Fruit fly (Drosophila melanogaster) whole organism, prepupa: ENCODE measurements around the gene CG32641.
A peak's percentile ranks its signal among the peaks of the same experiment; 100 is the strongest.

ENCODE experiments used
- Blimp-1 ChIP-seq: fragments of 200-800 bp; sonication (Bioruptor generic); optimal IDR thresholded peaks from 3 replicates; lab custom pipeline; 2017; ENCODE audit warnings: missing biosample characterization, missing genetic modification characterization, mild to moderate bottlenecking, moderate library complexity, missing genetic modification reagents
- CG10631 ChIP-seq: fragments of 200-800 bp; sonication (Bioruptor generic); optimal IDR thresholded peaks from 2 replicates; lab custom pipeline; 2016; ENCODE audit warnings: missing biosample characterization, missing genetic modification characterization
- CG10669 ChIP-seq: fragments of 200-800 bp; sonication (Bioruptor generic); optimal IDR thresholded peaks from 3 replicates; lab custom pipeline; 2018; ENCODE audit warnings: missing biosample characterization, mild to moderate bottlenecking, missing genetic modification characterization, moderate library complexity
- CG11294 ChIP-seq: fragments of 200-800 bp; sonication (Bioruptor generic); IDR thresholded peaks from 2 replicates; pipeline ENCODE4 v1.3.6; 2022; ENCODE audit warnings: missing biosample characterization, missing genetic modification characterization
- CG11762 ChIP-seq: fragments of 200-800 bp; sonication (Bioruptor generic); optimal IDR thresholded peaks from 3 replicates; lab custom pipeline; 2016; ENCODE audit warnings: missing biosample characterization, missing genetic modification characterization; ENCODE audit not compliant: insufficient read depth
- CG11902 ChIP-seq: fragments of 200-800 bp; sonication (Bioruptor generic); optimal IDR thresholded peaks from 3 replicates; lab custom pipeline; 2016; ENCODE audit warnings: missing biosample characterization, missing genetic modification characterization
- CG1621 ChIP-seq: fragments of 200-800 bp; sonication (Bioruptor generic); optimal IDR thresholded peaks from 3 replicates; lab custom pipeline; 2018; ENCODE audit warnings: missing biosample characterization, mild to moderate bottlenecking, missing genetic modification characterization
- CG16779 ChIP-seq: fragments of 200-800 bp; sonication (Bioruptor generic); optimal IDR thresholded peaks from 3 replicates; lab custom pipeline; 2017; ENCODE audit warnings: missing biosample characterization, mild to moderate bottlenecking, missing genetic modification characterization
- CG3032 ChIP-seq: fragments of 200-800 bp; optimal IDR thresholded peaks from 2 replicates; lab custom pipeline; 2019; ENCODE audit warnings: missing biosample characterization, mild to moderate bottlenecking, missing genetic modification characterization, moderate library complexity
- CG31627 ChIP-seq: fragments of 200-800 bp; sonication (Bioruptor generic); optimal IDR thresholded peaks from 3 replicates; lab custom pipeline; 2016; ENCODE audit warnings: missing biosample characterization, missing genetic modification characterization
- CG34406 ChIP-seq: fragments of 200-800 bp; sonication (Bioruptor generic); optimal IDR thresholded peaks from 3 replicates; lab custom pipeline; 2016; ENCODE audit warnings: missing biosample characterization, missing genetic modification characterization
- CG4318 ChIP-seq: fragments of 200-800 bp; sonication (Bioruptor generic); optimal IDR thresholded peaks from 3 replicates; lab custom pipeline; 2017; ENCODE audit warnings: missing biosample characterization, mild to moderate bottlenecking, missing genetic modification characterization
- CG6163 ChIP-seq: fragments of 200-800 bp; sonication (Bioruptor generic); IDR thresholded peaks from 3 replicates; pipeline ENCODE4 v1.3.6; 2022; ENCODE audit warnings: missing biosample characterization, missing genetic modification characterization
- CG6808 ChIP-seq: fragments of 200-800 bp; sonication (Bioruptor generic); optimal IDR thresholded peaks from 3 replicates; lab custom pipeline; 2017; ENCODE audit warnings: missing biosample characterization, missing genetic modification characterization, mild to moderate bottlenecking, moderate library complexity, missing genetic modification reagents
- CG6854 ChIP-seq: fragments of 200-800 bp; sonication (Bioruptor generic); optimal IDR thresholded peaks from 2 replicates; lab custom pipeline; 2017; ENCODE audit warnings: missing biosample characterization, mild to moderate bottlenecking, missing genetic modification characterization
- CG8319 ChIP-seq: fragments of 200-800 bp; sonication (Bioruptor generic); optimal IDR thresholded peaks from 3 replicates; lab custom pipeline; 2016; ENCODE audit warnings: missing biosample characterization, missing genetic modification characterization
- CG8632 ChIP-seq: fragments of 200-800 bp; sonication (Bioruptor generic); optimal IDR thresholded peaks from 3 replicates; lab custom pipeline; 2016; ENCODE audit warnings: missing biosample characterization, missing genetic modification characterization
- CG9139 ChIP-seq: fragments of 200-800 bp; sonication (Bioruptor generic); optimal IDR thresholded peaks from 3 replicates; lab custom pipeline; 2017; ENCODE audit warnings: missing biosample characterization, mild to moderate bottlenecking, missing genetic modification characterization
- Eip75B ChIP-seq: fragments of 200-800 bp; sonication (Bioruptor generic); optimal IDR thresholded peaks from 3 replicates; lab custom pipeline; 2016; ENCODE audit warnings: missing biosample characterization, missing genetic modification characterization
- Eip78C ChIP-seq: fragments of 200-800 bp; sonication (Bioruptor generic); peaks from one replicate; lab custom pipeline; 2016; ENCODE audit warnings: missing biosample characterization, missing genetic modification characterization
- Eip93F ChIP-seq: fragments of 200-800 bp; sonication (Bioruptor generic); optimal IDR thresholded peaks from 2 replicates; lab custom pipeline; 2016; ENCODE audit warnings: missing biosample characterization, mild to moderate bottlenecking, missing genetic modification characterization
- Ets21C ChIP-seq: fragments of 200-800 bp; sonication (Bioruptor generic); optimal IDR thresholded peaks from 3 replicates; lab custom pipeline; 2016; ENCODE audit warnings: missing biosample characterization, missing genetic modification characterization
- Ets96B ChIP-seq: fragments of 200-800 bp; optimal IDR thresholded peaks from 2 replicates; lab custom pipeline; 2019; ENCODE audit warnings: missing biosample characterization, mild to moderate bottlenecking, missing genetic modification characterization, moderate library complexity
- Hr38 ChIP-seq: sonication (Bioruptor generic); optimal IDR thresholded peaks from 2 replicates; lab custom pipeline; 2016; ENCODE audit warnings: missing biosample characterization, missing genetic modification characterization
- Hr39 ChIP-seq: fragments of 200-800 bp; sonication (Bioruptor generic); optimal IDR thresholded peaks from 2 replicates; lab custom pipeline; 2016; ENCODE audit warnings: missing biosample characterization, missing genetic modification characterization
- Hr4 ChIP-seq: fragments of 200-800 bp; sonication (Bioruptor generic); optimal IDR thresholded peaks from 3 replicates; lab custom pipeline; 2016; ENCODE audit warnings: missing biosample characterization, missing genetic modification characterization
- Lpt ChIP-seq: fragments of 200-800 bp; sonication (Bioruptor generic); optimal IDR thresholded peaks from 3 replicates; lab custom pipeline; 2016; ENCODE audit warnings: missing biosample characterization, missing genetic modification characterization
- OdsH ChIP-seq: fragments of 200-800 bp; sonication (Bioruptor generic); optimal IDR thresholded peaks from 3 replicates; lab custom pipeline; 2016; ENCODE audit warnings: missing biosample characterization, missing genetic modification characterization
- Smox ChIP-seq: fragments of 200-800 bp; sonication (Bioruptor generic); optimal IDR thresholded peaks from 3 replicates; lab custom pipeline; 2016; ENCODE audit warnings: missing biosample characterization, missing genetic modification characterization
- Sox14 ChIP-seq: fragments of 200-800 bp; sonication (Bioruptor generic); optimal IDR thresholded peaks from 3 replicates; lab custom pipeline; 2016; ENCODE audit warnings: missing biosample characterization, missing genetic modification characterization
- Sox15 ChIP-seq: fragments of 200-800 bp; sonication (Bioruptor generic); optimal IDR thresholded peaks from 3 replicates; lab custom pipeline; 2016; ENCODE audit warnings: missing biosample characterization, missing genetic modification characterization
- achi ChIP-seq: fragments of 200-800 bp; sonication (Bioruptor generic); optimal IDR thresholded peaks from 3 replicates; lab custom pipeline; 2016; ENCODE audit warnings: missing biosample characterization, missing genetic modification characterization
- acj6 ChIP-seq: fragments of 200-800 bp; sonication (Bioruptor generic); optimal IDR thresholded peaks from 3 replicates; lab custom pipeline; 2016; ENCODE audit warnings: missing biosample characterization, missing genetic modification characterization
- cyc ChIP-seq: fragments of 200-800 bp; sonication (Bioruptor generic); optimal IDR thresholded peaks from 3 replicates; lab custom pipeline; 2016; ENCODE audit warnings: missing biosample characterization, missing genetic modification characterization
- dac ChIP-seq: fragments of 200-800 bp; sonication (Bioruptor generic); optimal IDR thresholded peaks from 2 replicates; lab custom pipeline; 2017; ENCODE audit warnings: missing biosample characterization, mild to moderate bottlenecking, missing genetic modification characterization
- dsx ChIP-seq: fragments of 200-800 bp; optimal IDR thresholded peaks from 3 replicates; lab custom pipeline; 2019; ENCODE audit warnings: missing biosample characterization, mild to moderate bottlenecking, missing genetic modification characterization, moderate library complexity; ENCODE audit not compliant: poor library complexity, severe bottlenecking
- eg ChIP-seq: fragments of 200-800 bp; sonication (Bioruptor generic); IDR thresholded peaks from 3 replicates; pipeline ENCODE4 v1.3.6; 2022; ENCODE audit warnings: missing biosample characterization, missing genetic modification characterization
- fd59A ChIP-seq: fragments of 200-800 bp; sonication (Bioruptor generic); optimal IDR thresholded peaks from 2 replicates; lab custom pipeline; 2017; ENCODE audit warnings: missing biosample characterization, mild to moderate bottlenecking, missing genetic modification characterization, missing genetic modification reagents
- fd85E ChIP-seq: fragments of 200-800 bp; sonication (Bioruptor generic); optimal IDR thresholded peaks from 3 replicates; lab custom pipeline; 2016; ENCODE audit warnings: missing biosample characterization, missing genetic modification characterization
- fkh ChIP-seq: fragments of 200-800 bp; sonication (Bioruptor generic); optimal IDR thresholded peaks from 3 replicates; lab custom pipeline; 2017; ENCODE audit warnings: missing biosample characterization, mild to moderate bottlenecking, missing genetic modification characterization, moderate library complexity
- lz ChIP-seq: fragments of 200-800 bp; sonication (Bioruptor generic); optimal IDR thresholded peaks from 3 replicates; lab custom pipeline; 2016; ENCODE audit warnings: missing biosample characterization, missing genetic modification characterization
- salr ChIP-seq, 2 experiments: fragments of 200-800 bp; sonication (Bioruptor generic); optimal IDR thresholded peaks; 3 replicates each; lab custom pipeline; 2016 to 2018; ENCODE audit warnings: missing biosample characterization in 2 of 2, missing genetic modification characterization in 2 of 2, mild to moderate bottlenecking in 1 of 2
- spab ChIP-seq: fragments of 200-800 bp; sonication (Bioruptor generic); optimal IDR thresholded peaks from 2 replicates; lab custom pipeline; 2017; ENCODE audit warnings: missing biosample characterization, mild to moderate bottlenecking, missing genetic modification characterization, missing genetic modification reagents
- ss ChIP-seq, 2 experiments: fragments of 200-800 bp; sonication (Bioruptor generic); optimal IDR thresholded peaks; 2 replicates in 1 of 2; 3 replicates in 1 of 2; lab custom pipeline; 2017 to 2018; ENCODE audit warnings: mild to moderate bottlenecking in 2 of 2, missing biosample characterization in 2 of 2, missing genetic modification characterization in 2 of 2, moderate library complexity in 1 of 2
- svp ChIP-seq: fragments of 200-800 bp; sonication (Bioruptor generic); peaks from one replicate; lab custom pipeline; 2016; ENCODE audit warnings: missing biosample characterization, missing genetic modification characterization
- topi ChIP-seq: fragments of 200-800 bp; sonication (Bioruptor generic); optimal IDR thresholded peaks from 3 replicates; lab custom pipeline; 2016; ENCODE audit warnings: missing biosample characterization, missing genetic modification characterization
- vri ChIP-seq: fragments of 200-800 bp; sonication (Bioruptor generic); optimal IDR thresholded peaks from 3 replicates; lab custom pipeline; 2016; ENCODE audit warnings: missing biosample characterization, mild to moderate bottlenecking, missing genetic modification characterization

Gene CG32641

dm6 chrX:13136939-13137697 is 47.2 kb upstream of the CG32641 start (continued):
- TF ChIP-seq Hr38 (GFP tag; lab: Kevin White, UChicago) (no peak), topi (GFP tag; lab: Kevin White, UChicago) (peak; percentile 81), CG11762 (GFP tag; lab: Kevin White, UChicago) (peak; percentile 29), Ets21C (GFP tag; lab: Kevin White, UChicago) (peak; percentile 10), Eip93F (GFP tag; lab: Kevin White, UChicago) (peak; percentile 83), Sox14 (GFP tag; lab: Kevin White, UChicago) (peak; percentile 31), dsx (peak; percentile 45), CG9139 (GFP tag; lab: Kevin White, UChicago) (peak; percentile 46), Blimp-1 (GFP tag; lab: Kevin White, UChicago) (peak; percentile 94), spab (peak; percentile 8), eg (no peak; the same call in 2 of the 3 replicates), CG11294 (GFP tag; lab: Robert Waterston, UW) (0 out of 2 replicates have a peak, but pooled peaks have one; percentile 8), Hr4 (peak; percentile 37), CG6163 (GFP tag; lab: Robert Waterston, UW) (peak; percentile 86), lz (peak; percentile 86), Hr39 (GFP tag; lab: Kevin White, UChicago) (peak; percentile 38), CG4318 (GFP tag; lab: Kevin White, UChicago) (no peak), Smox (GFP tag; lab: Kevin White, UChicago) (peak; percentile 57), vri (GFP tag; lab: Kevin White, UChicago) (peak; percentile 47), acj6 (GFP tag; lab: Kevin White, UChicago) (peak; percentile 86)

dm6 chrX:13138887-13139286 is 45.4 kb upstream of the CG32641 start, which contains the start of gene CG32645:
CG32645 (plus strand) TSS chrX:13139199.
- TF ChIP-seq CG16779 (no peak), Sox14 (GFP tag; lab: Kevin White, UChicago) (no peak), CG11762 (GFP tag; lab: Kevin White, UChicago) (no peak), fkh (GFP tag; lab: Kevin White, UChicago) (no peak), dac (GFP tag; lab: Kevin White, UChicago) (no peak), CG8319 (GFP tag; lab: Kevin White, UChicago) (no peak), Smox (GFP tag; lab: Kevin White, UChicago) (no peak), CG31627 (GFP tag; lab: Kevin White, UChicago) (no peak), fd59A (GFP tag; lab: Kevin White, UChicago) (no peak), achi (no peak), fd85E (GFP tag; lab: Kevin White, UChicago) (no peak), CG10631 (GFP tag; lab: Kevin White, UChicago) (no peak), acj6 (GFP tag; lab: Kevin White, UChicago) (no peak), Hr38 (GFP tag; lab: Kevin White, UChicago) (no peak), Ets96B (tag; lab: Kevin White, UChicago) (no peak), Ets21C (GFP tag; lab: Kevin White, UChicago) (no peak), CG11294 (GFP tag; lab: Robert Waterston, UW) (no peak), CG9139 (GFP tag; lab: Kevin White, UChicago) (no peak), Hr4 (no peak), Eip75B (GFP tag; lab: Kevin White, UChicago) (no peak), CG34406 (no peak), svp (GFP tag; lab: Kevin White, UChicago) (no peak), Eip78C (GFP tag; lab: Kevin White, UChicago) (peak; percentile 51), CG10669 (GFP tag; lab: Kevin White, UChicago) (no peak), topi (GFP tag; lab: Kevin White, UChicago) (no peak), CG3032 (tag; lab: Kevin White, UChicago) (no peak), salr (GFP tag; optimal IDR thresholded peaks at IDR 0.05; lab: Kevin White, UChicago) (no peak), CG6808 (no peak), CG1621 (tag; lab: Kevin White, UChicago) (no peak), OdsH (GFP tag; lab: Kevin White, UChicago) (no peak), CG6854 (GFP tag; lab: Kevin White, UChicago) (peak; percentile 82), Lpt (GFP tag; lab: Kevin White, UChicago) (peak; percentile 0), Sox15 (GFP tag; lab: Kevin White, UChicago) (no peak), CG4318 (GFP tag; lab: Kevin White, UChicago) (no peak), ss (GFP tag; optimal IDR thresholded peaks at IDR 0.05; lab: Kevin White, UChicago) (no peak), cyc (no peak), eg (peak; percentile 51; the same call in 1 of the 3 replicates), CG8632 (GFP tag; lab: Kevin White, UChicago) (no peak), CG11902 (GFP tag; lab: Kevin White, UChicago) (no peak), lz (no peak)
